Fruit fly (Drosophila melanogaster): ENCODE data around the gene Fife.
A peak's percentile ranks its signal among the peaks of the same experiment; 100 is the strongest.

- TF ChIP-seq CG11762 (GFP tag; optimal IDR thresholded peaks at IDR 0.05; ENCODE audit: insufficient read depth) (no peak), CG6808 (GFP tag; optimal IDR thresholded peaks at IDR 0.05) (peak; percentile 14), pdm3 (GFP tag; optimal IDR thresholded peaks at IDR 0.05) (peak; percentile 33), cyc (GFP tag; optimal IDR thresholded peaks at IDR 0.05) (no peak)
These were observed 97.3 kb downstream of the Fife start for dm6 chr3L:2614222-2614621.

Data from whole organism, prepupa.